Fruit fly (Drosophila melanogaster): Measurements from ENCODE around the gene CG8379.

- TF ChIP-seq psq (GFP tag; optimal IDR thresholded peaks at IDR 0.05) (no peak), Sp1 (GFP tag; optimal IDR thresholded peaks at IDR 0.05) (no peak), lola (GFP tag; optimal IDR thresholded peaks at IDR 0.05) (no peak), br (GFP tag; optimal IDR thresholded peaks at IDR 0.05) (no peak), h (GFP tag; optimal IDR thresholded peaks at IDR 0.05) (no peak), Hr78 (GFP tag; optimal IDR thresholded peaks at IDR 0.05) (no peak), Dif (GFP tag; optimal IDR thresholded peaks at IDR 0.05; ENCODE audit: partially characterized antibody) (no peak), ey (GFP tag; optimal IDR thresholded peaks at IDR 0.05) (no peak)
Measured at dm6 chr3R:8862662-8863082, 38.5 kb downstream of the CG8379 start.
